Worm (Caenorhabditis elegans) whole organism, L4 larva: ENCODE results near the gene vps-36.

Experiments
- F49E8.2 ChIP-seq: sonication (generic microtip); optimal IDR thresholded peaks from 2 replicates; lab custom pipeline; 2016; ENCODE audit warnings: missing compliant biosample characterization, mild to moderate bottlenecking, missing genetic modification characterization, borderline replicate concordance
- T20F7.1 ChIP-seq: fragments of 200-800 bp; sonication (Bioruptor generic); optimal IDR thresholded peaks from 2 replicates; lab custom pipeline; 2018; ENCODE audit warnings: mild to moderate bottlenecking, missing genetic modification characterization, missing compliant biosample characterization
- T26A8.4 ChIP-seq: fragments of 200-800 bp; sonication (Bioruptor generic); IDR thresholded peaks from 2 replicates; pipeline ENCODE4 v1.3.6; 2022; ENCODE audit warnings: missing genetic modification characterization, missing compliant biosample characterization
- Y48G9A.11 ChIP-seq: fragments of 200-800 bp; sonication (Bioruptor generic); IDR thresholded peaks from 2 replicates; pipeline ENCODE4 v1.3.6; 2022; ENCODE audit warnings: missing genetic modification reagents, missing genetic modification characterization, missing compliant biosample characterization
- aha-1 ChIP-seq: fragments of 150-350 bp; peaks from one replicate; lab custom pipeline; 2014; ENCODE audit warnings: missing biosample characterization, missing genetic modification characterization
- ama-1 ChIP-seq: fragments of 150-350 bp; optimal IDR thresholded peaks from 2 replicates; lab custom pipeline; 2014; ENCODE audit warnings: inconsistent platforms, mixed read lengths
- arid-1 ChIP-seq: fragments of 200-800 bp; sonication (Bioruptor generic); conservative IDR thresholded peaks from 2 replicates; pipeline ENCODE4 v1.3.6; 2022; ENCODE audit warnings: missing genetic modification reagents, missing genetic modification characterization, missing compliant biosample characterization
- ceh-20 ChIP-seq: fragments of 200-800 bp; sonication (Bioruptor generic); IDR thresholded peaks from 2 replicates; pipeline ENCODE4 v1.3.6; 2022; ENCODE audit warnings: missing genetic modification reagents, missing genetic modification characterization, missing compliant biosample characterization
- ceh-28 ChIP-seq: fragments of 150-350 bp; optimal IDR thresholded peaks from 2 replicates; lab custom pipeline; 2014; ENCODE audit warnings: missing biosample characterization, missing genetic modification reagents, missing genetic modification characterization
- ceh-32 ChIP-seq: sonication (generic microtip); optimal IDR thresholded peaks from 2 replicates; lab custom pipeline; 2016; ENCODE audit warnings: mild to moderate bottlenecking, missing genetic modification characterization, missing compliant biosample characterization; ENCODE audit not compliant: poor library complexity
- cey-2 ChIP-seq: sonication (generic microtip); optimal IDR thresholded peaks from 3 replicates; lab custom pipeline; 2017; ENCODE audit warnings: missing genetic modification characterization, mild to moderate bottlenecking, missing compliant biosample characterization, antibody characterized with exemption, borderline replicate concordance; ENCODE audit not compliant: insufficient read depth
- dmd-6 ChIP-seq: fragments of 200-800 bp; sonication (Bioruptor generic); IDR thresholded peaks from 2 replicates; pipeline ENCODE4 v1.3.6; 2022; ENCODE audit warnings: missing genetic modification reagents, missing genetic modification characterization, missing compliant biosample characterization
- dmd-8 ChIP-seq: fragments of 200-800 bp; sonication (Bioruptor generic); IDR thresholded peaks from 2 replicates; pipeline ENCODE4 v1.3.6; 2022; ENCODE audit warnings: missing genetic modification characterization, missing compliant biosample characterization
- dpl-1 ChIP-seq: fragments of 150-350 bp; optimal IDR thresholded peaks from 2 replicates; lab custom pipeline; 2014; ENCODE audit warnings: missing biosample characterization, missing genetic modification reagents, missing genetic modification characterization
- dve-1 ChIP-seq: sonication (generic microtip); optimal IDR thresholded peaks from 2 replicates; lab custom pipeline; 2017; ENCODE audit warnings: antibody characterized with exemption, mild to moderate bottlenecking, missing genetic modification characterization, missing compliant biosample characterization; ENCODE audit not compliant: insufficient read depth
- egl-43 ChIP-seq: fragments of 200-800 bp; sonication (Bioruptor generic); IDR thresholded peaks from 2 replicates; pipeline ENCODE4 v1.3.6; 2022; ENCODE audit warnings: missing genetic modification reagents, missing genetic modification characterization, missing compliant biosample characterization
- hif-1 ChIP-seq, 2 experiments: sonication (generic microtip); optimal IDR thresholded peaks; 2 replicates each; lab custom pipeline; 2016 to 2017; ENCODE audit warnings: missing compliant biosample characterization in 2 of 2, missing genetic modification characterization in 2 of 2, missing genetic modification reagents in 2 of 2, missing genotype in 2 of 2, mild to moderate bottlenecking in 1 of 2
- hlh-11 ChIP-seq: fragments of 200-800 bp; sonication (Bioruptor generic); optimal IDR thresholded peaks from 2 replicates; lab custom pipeline; 2018; ENCODE audit warnings: mild to moderate bottlenecking, missing genetic modification characterization, missing compliant biosample characterization
- hlh-30 ChIP-seq: sonication (generic microtip); optimal IDR thresholded peaks from 2 replicates; lab custom pipeline; 2017; ENCODE audit warnings: antibody characterized with exemption, mild to moderate bottlenecking, missing genetic modification characterization, missing compliant biosample characterization; ENCODE audit not compliant: insufficient read depth
- hmg-1.1 ChIP-seq: fragments of 200-800 bp; sonication (Bioruptor generic); IDR thresholded peaks from 2 replicates; pipeline ENCODE4 v1.3.6; 2022; ENCODE audit warnings: missing genetic modification reagents, missing genetic modification characterization, missing compliant biosample characterization
- lin-13 ChIP-seq: fragments of 150-350 bp; optimal IDR thresholded peaks from 2 replicates; lab custom pipeline; 2014; ENCODE audit warnings: missing biosample characterization, missing genetic modification reagents, missing genetic modification characterization
- lin-15B ChIP-seq: fragments of 150-350 bp; sonication (generic microtip); optimal IDR thresholded peaks from 3 replicates; lab custom pipeline; 2014; ENCODE audit warnings: missing biosample characterization, missing genetic modification characterization
- madf-9 ChIP-seq: fragments of 200-800 bp; sonication (Bioruptor generic); conservative IDR thresholded peaks from 2 replicates; pipeline ENCODE4 v1.3.6; 2022; ENCODE audit warnings: missing genetic modification reagents, missing genetic modification characterization, missing compliant biosample characterization
- mdl-1 ChIP-seq, 2 experiments: fragments of 150-350 bp in 1 of 2; sonication (generic microtip) in 1 of 2; optimal IDR thresholded peaks; 2 replicates each; lab custom pipeline; 2014 to 2017; ENCODE audit warnings: missing biosample characterization in 2 of 2, missing genetic modification characterization in 2 of 2
- mdt-29 ChIP-seq: fragments of 200-800 bp; sonication (Bioruptor generic); IDR thresholded peaks from 2 replicates; pipeline ENCODE4 v1.3.6; 2022; ENCODE audit warnings: missing genetic modification reagents, missing genetic modification characterization, missing compliant biosample characterization
- mep-1 ChIP-seq: fragments of 150-350 bp; sonication (generic microtip); optimal IDR thresholded peaks from 3 replicates; lab custom pipeline; 2014; ENCODE audit warnings: missing biosample characterization, missing genetic modification characterization
- mes-2 ChIP-seq: sonication (generic microtip); optimal IDR thresholded peaks from 2 replicates; lab custom pipeline; 2016; ENCODE audit warnings: missing genotype, mild to moderate bottlenecking, missing genetic modification characterization, missing compliant biosample characterization; ENCODE audit not compliant: poor library complexity, severe bottlenecking
- mxl-2 ChIP-seq: fragments of 200-800 bp; sonication (Bioruptor generic); conservative IDR thresholded peaks from 2 replicates; pipeline ENCODE4 v1.3.6; 2022; ENCODE audit warnings: missing genetic modification reagents, missing genetic modification characterization, missing compliant biosample characterization
- nhr-10 ChIP-seq: fragments of 150-350 bp; optimal IDR thresholded peaks from 2 replicates; lab custom pipeline; 2014; ENCODE audit warnings: missing biosample characterization, missing genetic modification characterization
- nhr-102 ChIP-seq: sonication (generic microtip); optimal IDR thresholded peaks from 2 replicates; lab custom pipeline; 2016; ENCODE audit warnings: mild to moderate bottlenecking, missing genetic modification characterization, moderate library complexity, missing compliant biosample characterization
- nhr-41 ChIP-seq: fragments of 200-800 bp; sonication (Bioruptor generic); IDR thresholded peaks from 2 replicates; pipeline ENCODE4 v1.3.6; 2022; ENCODE audit warnings: missing genetic modification reagents, missing genetic modification characterization, missing compliant biosample characterization
- nhr-42 ChIP-seq: fragments of 200-800 bp; sonication (Bioruptor generic); IDR thresholded peaks from 2 replicates; pipeline ENCODE4 v1.3.6; 2022; ENCODE audit warnings: missing genetic modification characterization, missing compliant biosample characterization
- nhr-76 ChIP-seq: fragments of 150-350 bp; optimal IDR thresholded peaks from 2 replicates; lab custom pipeline; 2014; ENCODE audit warnings: missing biosample characterization, missing genetic modification characterization
- nhr-77 ChIP-seq: fragments of 150-350 bp; optimal IDR thresholded peaks from 2 replicates; lab custom pipeline; 2014; ENCODE audit warnings: missing biosample characterization, missing genetic modification characterization
- pha-4 ChIP-seq, 2 experiments: fragments of 150-350 bp in 1 of 2; fragments of 200-800 bp in 1 of 2; sonication (Bioruptor generic) in 1 of 2; IDR thresholded peaks in 1 of 2; optimal IDR thresholded peaks in 1 of 2; 2 replicates each; pipeline versions ENCODE4 v1.3.6 to Lab custom; 2014 to 2022; ENCODE audit warnings: missing genetic modification characterization in 2 of 2, missing genetic modification reagents in 2 of 2, missing biosample characterization in 1 of 2, missing compliant biosample characterization in 1 of 2
- php-3 ChIP-seq: fragments of 200-800 bp; sonication (Bioruptor generic); IDR thresholded peaks from 2 replicates; pipeline ENCODE4 v1.3.6; 2022; ENCODE audit warnings: missing genetic modification reagents, missing genetic modification characterization, missing compliant biosample characterization
- pqm-1 ChIP-seq: sonication (generic microtip); optimal IDR thresholded peaks from 2 replicates; lab custom pipeline; 2017; ENCODE audit warnings: missing biosample characterization, missing genetic modification characterization
- rbr-2 ChIP-seq: sonication (generic microtip); optimal IDR thresholded peaks from 2 replicates; lab custom pipeline; 2016; ENCODE audit warnings: missing genotype, missing genetic modification characterization, missing compliant biosample characterization
- unc-62 ChIP-seq, 3 experiments: fragments of 150-350 bp in 1 of 3; sonication (generic microtip); optimal IDR thresholded peaks in 2 of 3; peaks in 1 of 3; 1 replicate in 1 of 3; 2 replicates in 2 of 3; lab custom pipeline; 2014 to 2017; ENCODE audit warnings: missing biosample characterization in 3 of 3, missing genetic modification characterization in 3 of 3, missing genetic modification reagents in 3 of 3, missing genotype in 1 of 3
- zag-1 ChIP-seq: fragments of 150-350 bp; optimal IDR thresholded peaks from 2 replicates; lab custom pipeline; 2014; ENCODE audit warnings: missing biosample characterization, missing genetic modification characterization
- zip-2 ChIP-seq: fragments of 150-350 bp; optimal IDR thresholded peaks from 2 replicates; lab custom pipeline; 2014; ENCODE audit warnings: missing biosample characterization, missing genetic modification characterization

The vps-36 gene

ce11 chrV:10940571-10940991, 19.9 kb downstream of the vps-36 start (continued):
- TF ChIP-seq arid-1 (GFP tag; lab: Robert Waterston, UW) = 0 out of 2 replicates have a peak, but pooled peaks have one; percentile 10
- TF ChIP-seq ama-1 (lab: Kevin White, UChicago) = peak; percentile 58
- peak; percentile 95 for TF ChIP-seq hlh-11 (tag; lab: Kevin White, UChicago)
- TF ChIP-seq mes-2 (tag; lab: Kevin White, UChicago) = peak; percentile 61
- peak; percentile 65 for TF ChIP-seq mep-1
- TF ChIP-seq zip-2 = peak; percentile 96
- TF ChIP-seq nhr-77 = peak; percentile 66
- peak; percentile 42 for TF ChIP-seq rbr-2 (tag; lab: Kevin White, UChicago)
- TF ChIP-seq madf-9 (GFP tag; lab: Robert Waterston, UW) = no peak
- TF ChIP-seq lin-13 (GFP tag; lab: Kevin White, UChicago) = peak; percentile 67
- TF ChIP-seq mdt-29 (GFP tag; lab: Robert Waterston, UW) = no peak
- TF ChIP-seq pqm-1 (tag; lab: Kevin White, UChicago) = peak; percentile 28
- TF ChIP-seq T26A8.4 (GFP tag; lab: Robert Waterston, UW) = peak; percentile 77; the same call in 1 of the 2 replicates
- no peak for TF ChIP-seq dmd-8 (GFP tag; lab: Robert Waterston, UW)
- TF ChIP-seq cey-2 = peak; percentile 51
- peak; percentile 85; the same call in 1 of the 2 replicates for TF ChIP-seq dmd-6
- TF ChIP-seq hif-1 (tag; optimal IDR thresholded peaks at IDR 0.05; lab: Kevin White, UChicago) = peak in 1 of 2 experiments; percentile 51
- peak; percentile 36 for TF ChIP-seq dpl-1
- peak in 1 of 2 experiments; percentile 96 for TF ChIP-seq unc-62 (GFP tag; optimal IDR thresholded peaks at IDR 0.05 in 1 of 2; lab: Kevin White, UChicago)
- TF ChIP-seq unc-62 (tag; optimal IDR thresholded peaks at IDR 0.05; lab: Kevin White, UChicago) = no peak
- 0 out of 2 replicates have a peak, but pooled peaks have one; percentile 31 for TF ChIP-seq nhr-41 (GFP tag; lab: Robert Waterston, UW)
- TF ChIP-seq F49E8.2 = no peak
- peak; percentile 71 for TF ChIP-seq nhr-10
- TF ChIP-seq nhr-102 (tag; lab: Kevin White, UChicago) = peak; percentile 82
- TF ChIP-seq, all 104 proteins: peak for 39

- TF ChIP-seq ceh-32 (no peak), nhr-42 (GFP tag; lab: Robert Waterston, UW) (no peak), zag-1 (no peak), mxl-2 (GFP tag; lab: Robert Waterston, UW) (peak; percentile 96), hlh-30 (tag; lab: Kevin White, UChicago) (peak; percentile 80), pqm-1 (tag; lab: Kevin White, UChicago) (no peak), unc-62 (GFP tag; optimal IDR thresholded peaks at IDR 0.05 in 1 of 2; lab: Kevin White, UChicago) (peak in 1 of 2 experiments; percentile 44), unc-62 (tag; optimal IDR thresholded peaks at IDR 0.05; lab: Kevin White, UChicago) (no peak), T20F7.1 (GFP tag; lab: Kevin White, UChicago) (no peak), nhr-41 (GFP tag; lab: Robert Waterston, UW) (no peak), lin-15B (tag; lab: Kevin White, UChicago) (no peak), nhr-76 (tag; lab: Kevin White, UChicago) (no peak), ceh-28 (tag; lab: Kevin White, UChicago) (no peak), dve-1 (tag; lab: Kevin White, UChicago) (peak; percentile 46), php-3 (GFP tag; lab: Robert Waterston, UW) (peak; percentile 84), lin-13 (GFP tag; lab: Kevin White, UChicago) (no peak), Y48G9A.11 (GFP tag; lab: Robert Waterston, UW) (no peak), rbr-2 (tag; lab: Kevin White, UChicago) (no peak), ceh-20 (peak; percentile 32; the same call in 1 of the 2 replicates), mdl-1 (tag; optimal IDR thresholded peaks at IDR 0.05; lab: Kevin White, UChicago) (no peak), aha-1 (tag; lab: Kevin White, UChicago) (peak; percentile 72), hmg-1.1 (GFP tag; lab: Robert Waterston, UW) (no peak), pha-4 (GFP tag; IDR thresholded peaks at IDR 0.05; lab: Robert Waterston, UW) (no peak), pha-4 (tag; optimal IDR thresholded peaks at IDR 0.05; lab: Kevin White, UChicago) (no peak), egl-43 (GFP tag; lab: Robert Waterston, UW) (no peak)
- TF ChIP-seq, all 104 proteins: peak for 7
Measured at ce11 chrV:10939990-10940570, 20.4 kb downstream of the vps-36 start.
